Worm (Caenorhabditis elegans) whole organism, L1 larva: ENCODE measurements around the gene W02C12.2.

Experiments used
- F16B12.6 ChIP-seq: fragments of 150-350 bp; optimal IDR thresholded peaks from 2 replicates; lab custom pipeline; 2014; ENCODE audit warnings: missing biosample characterization, missing genetic modification characterization
- alr-1 ChIP-seq: fragments of 200-800 bp; sonication (Bioruptor generic); optimal IDR thresholded peaks from 2 replicates; lab custom pipeline; 2018; ENCODE audit warnings: borderline replicate concordance, mild to moderate bottlenecking, missing genetic modification characterization, missing compliant biosample characterization
- blmp-1 ChIP-seq: fragments of 150-350 bp; optimal IDR thresholded peaks from 2 replicates; lab custom pipeline; 2014; ENCODE audit warnings: missing biosample characterization, missing genetic modification characterization
- ceh-63 ChIP-seq: fragments of 200-800 bp; sonication (Bioruptor generic); optimal IDR thresholded peaks from 2 replicates; lab custom pipeline; 2018; ENCODE audit warnings: mild to moderate bottlenecking, missing genetic modification characterization, missing compliant biosample characterization
- ceh-8 ChIP-seq: fragments of 200-800 bp; sonication (Bioruptor generic); optimal IDR thresholded peaks from 2 replicates; lab custom pipeline; 2018; ENCODE audit warnings: mild to moderate bottlenecking, missing genetic modification characterization, moderate library complexity, missing compliant biosample characterization
- ceh-82 ChIP-seq, 3 experiments: fragments of 150-350 bp in 1 of 3; sonication (generic microtip) in 2 of 3; optimal IDR thresholded peaks; 2 replicates each; lab custom pipeline; 2014 to 2017; ENCODE audit warnings: missing biosample characterization in 3 of 3, missing genetic modification characterization in 3 of 3
- ceh-90 ChIP-seq: sonication (generic microtip); optimal IDR thresholded peaks from 2 replicates; lab custom pipeline; 2016; ENCODE audit warnings: missing genetic modification characterization, missing compliant biosample characterization
- ces-1 ChIP-seq: fragments of 150-350 bp; optimal IDR thresholded peaks from 2 replicates; lab custom pipeline; 2014; ENCODE audit warnings: missing biosample characterization, missing genetic modification reagents, missing genetic modification characterization
- dpl-1 ChIP-seq, 3 experiments: fragments of 150-350 bp in 2 of 3; sonication (generic microtip) in 1 of 3; optimal IDR thresholded peaks; 2 replicates each; lab custom pipeline; 2014 to 2017; ENCODE audit warnings: missing biosample characterization in 3 of 3, missing genetic modification characterization in 3 of 3, missing genetic modification reagents in 3 of 3
- dsc-1 ChIP-seq: sonication (generic microtip); optimal IDR thresholded peaks from 2 replicates; lab custom pipeline; 2016; ENCODE audit warnings: mild to moderate bottlenecking, missing genetic modification characterization, missing compliant biosample characterization
- efl-1 ChIP-seq, 4 experiments: fragments of 150-350 bp; optimal IDR thresholded peaks in 3 of 4; peaks in 1 of 4; 1 replicate in 1 of 4; 2 replicates in 3 of 4; lab custom pipeline; 2014; ENCODE audit warnings: missing biosample characterization in 2 of 4, missing genetic modification characterization in 2 of 4, missing genetic modification reagents in 2 of 4
- egl-13 ChIP-seq: sonication (generic microtip); optimal IDR thresholded peaks from 2 replicates; lab custom pipeline; 2016; ENCODE audit warnings: missing genotype, missing genetic modification reagents, missing genetic modification characterization, missing compliant biosample characterization
- egl-27 ChIP-seq, 2 experiments: fragments of 150-350 bp in 1 of 2; sonication (generic microtip); optimal IDR thresholded peaks; 3 replicates each; lab custom pipeline; 2017 to 2018; ENCODE audit warnings: missing biosample characterization in 2 of 2, missing genetic modification characterization in 2 of 2, missing genetic modification reagents in 2 of 2
- elt-3 ChIP-seq, 6 experiments: fragments of 150-350 bp in 1 of 6; sonication (generic microtip); optimal IDR thresholded peaks; 2 replicates each; lab custom pipeline; 2017 to 2018; ENCODE audit warnings: missing biosample characterization in 6 of 6, missing genetic modification characterization in 6 of 6, inconsistent platforms in 1 of 6
- ets-5 ChIP-seq: fragments of 200-800 bp; sonication (Bioruptor generic); IDR thresholded peaks from 2 replicates; pipeline ENCODE4 v1.3.6; 2022; ENCODE audit warnings: missing genetic modification characterization, missing compliant biosample characterization
- fkh-10 ChIP-seq: sonication (generic microtip); optimal IDR thresholded peaks from 2 replicates; lab custom pipeline; 2017; ENCODE audit warnings: missing biosample characterization, missing genetic modification reagents, missing genetic modification characterization
- fkh-4 ChIP-seq: sonication (generic microtip); optimal IDR thresholded peaks from 2 replicates; lab custom pipeline; 2016; ENCODE audit warnings: missing compliant biosample characterization, missing genetic modification characterization, borderline replicate concordance
- fkh-8 ChIP-seq: sonication (generic microtip); optimal IDR thresholded peaks from 2 replicates; lab custom pipeline; 2016; ENCODE audit warnings: mild to moderate bottlenecking, missing genetic modification characterization, missing compliant biosample characterization
- fos-1 ChIP-seq: fragments of 150-350 bp; optimal IDR thresholded peaks from 2 replicates; lab custom pipeline; 2014; ENCODE audit warnings: missing biosample characterization, missing genetic modification characterization
- isw-1 ChIP-seq: fragments of 200-800 bp; sonication (Bioruptor generic); IDR thresholded peaks from 2 replicates; pipeline ENCODE4 v1.3.6; 2022; ENCODE audit warnings: missing genetic modification characterization, missing compliant biosample characterization
- lin-14 ChIP-seq: fragments of 200-800 bp; sonication (Bioruptor generic); optimal IDR thresholded peaks from 2 replicates; lab custom pipeline; 2018; ENCODE audit warnings: mild to moderate bottlenecking, missing genetic modification characterization, moderate library complexity, missing compliant biosample characterization
- lin-35 ChIP-seq, 2 experiments: fragments of 150-350 bp; optimal IDR thresholded peaks; 2 replicates each; lab custom pipeline; 2014; ENCODE audit warnings: missing biosample characterization in 2 of 2, missing genetic modification characterization in 2 of 2, missing genetic modification reagents in 2 of 2
- lin-39 ChIP-seq: fragments of 150-350 bp; optimal IDR thresholded peaks from 2 replicates; lab custom pipeline; 2014; ENCODE audit warnings: missing biosample characterization, missing genetic modification reagents, missing genetic modification characterization
- lsy-2 ChIP-seq, 2 experiments: fragments of 150-350 bp; optimal IDR thresholded peaks; 2 replicates each; lab custom pipeline; 2014; ENCODE audit warnings: missing biosample characterization in 2 of 2, missing genetic modification characterization in 2 of 2
- mdl-1 ChIP-seq, 2 experiments: fragments of 150-350 bp; optimal IDR thresholded peaks; 2 replicates each; lab custom pipeline; 2014 to 2017; ENCODE audit warnings: missing biosample characterization in 2 of 2, missing genetic modification characterization in 2 of 2, inconsistent platforms in 1 of 2
- mef-2 ChIP-seq: fragments of 150-350 bp; optimal IDR thresholded peaks from 2 replicates; lab custom pipeline; 2014; ENCODE audit warnings: missing biosample characterization, missing genetic modification characterization
- mep-1 ChIP-seq: fragments of 150-350 bp; optimal IDR thresholded peaks from 2 replicates; lab custom pipeline; 2014; ENCODE audit warnings: missing biosample characterization, missing genetic modification characterization
- nhr-11 ChIP-seq: fragments of 150-350 bp; optimal IDR thresholded peaks from 2 replicates; lab custom pipeline; 2014; ENCODE audit warnings: missing biosample characterization, missing genetic modification characterization
- nhr-19 ChIP-seq: fragments of 200-800 bp; sonication (Bioruptor generic); conservative IDR thresholded peaks from 2 replicates; pipeline ENCODE4 v1.3.6; 2022; ENCODE audit warnings: missing genetic modification characterization, missing compliant biosample characterization
- nhr-20 ChIP-seq: sonication (generic microtip); optimal IDR thresholded peaks from 2 replicates; lab custom pipeline; 2016; ENCODE audit warnings: mild to moderate bottlenecking, missing genetic modification characterization, missing compliant biosample characterization
- nhr-47 ChIP-seq: sonication (generic microtip); optimal IDR thresholded peaks from 2 replicates; lab custom pipeline; 2016; ENCODE audit warnings: mild to moderate bottlenecking, missing genetic modification characterization, moderate library complexity, missing compliant biosample characterization
- nhr-71 ChIP-seq: sonication (generic microtip); optimal IDR thresholded peaks from 2 replicates; lab custom pipeline; 2016; ENCODE audit warnings: mild to moderate bottlenecking, missing genetic modification characterization, moderate library complexity, missing compliant biosample characterization
- nhr-77 ChIP-seq: fragments of 150-350 bp; optimal IDR thresholded peaks from 2 replicates; lab custom pipeline; 2014; ENCODE audit warnings: missing biosample characterization, missing genetic modification characterization
- pax-3 ChIP-seq: fragments of 200-800 bp; sonication (Bioruptor generic); optimal IDR thresholded peaks from 2 replicates; lab custom pipeline; 2018; ENCODE audit warnings: mild to moderate bottlenecking, missing genetic modification characterization, moderate library complexity, missing compliant biosample characterization
- rnt-1 ChIP-seq: sonication (generic microtip); optimal IDR thresholded peaks from 2 replicates; lab custom pipeline; 2016; ENCODE audit warnings: mild to moderate bottlenecking, missing genetic modification characterization, moderate library complexity, missing compliant biosample characterization
- snu-23 ChIP-seq: sonication (generic microtip); optimal IDR thresholded peaks from 2 replicates; lab custom pipeline; 2016; ENCODE audit warnings: missing genetic modification characterization, missing compliant biosample characterization
- sox-4 ChIP-seq: sonication (generic microtip); optimal IDR thresholded peaks from 2 replicates; lab custom pipeline; 2016; ENCODE audit warnings: missing genetic modification characterization, missing compliant biosample characterization
- swsn-7 ChIP-seq: sonication (generic microtip); optimal IDR thresholded peaks from 2 replicates; lab custom pipeline; 2016; ENCODE audit warnings: missing genetic modification characterization, missing compliant biosample characterization
- tbx-2 ChIP-seq: sonication (generic microtip); optimal IDR thresholded peaks from 2 replicates; lab custom pipeline; 2016; ENCODE audit warnings: missing genetic modification characterization, missing compliant biosample characterization
- unc-30 ChIP-seq: sonication (generic microtip); optimal IDR thresholded peaks from 2 replicates; lab custom pipeline; 2017; ENCODE audit warnings: missing biosample characterization, missing genetic modification characterization
- unc-62 ChIP-seq: fragments of 150-350 bp; optimal IDR thresholded peaks from 2 replicates; lab custom pipeline; 2014; ENCODE audit warnings: missing biosample characterization, missing genetic modification reagents, missing genetic modification characterization
- unc-86 ChIP-seq: sonication (generic microtip); optimal IDR thresholded peaks from 2 replicates; lab custom pipeline; 2016; ENCODE audit warnings: missing genetic modification characterization, missing compliant biosample characterization
- unc-98 ChIP-seq: fragments of 200-800 bp; sonication (Bioruptor generic); IDR thresholded peaks from 2 replicates; pipeline ENCODE4 v1.3.6; 2022; ENCODE audit warnings: missing genetic modification characterization, missing compliant biosample characterization
- vab-15 ChIP-seq: sonication (generic microtip); optimal IDR thresholded peaks from 2 replicates; lab custom pipeline; 2017; ENCODE audit warnings: missing genotype, mild to moderate bottlenecking, missing genetic modification characterization, missing compliant biosample characterization
- xbp-1 ChIP-seq: sonication (generic microtip); optimal IDR thresholded peaks from 2 replicates; lab custom pipeline; 2016; ENCODE audit warnings: missing genetic modification characterization, missing compliant biosample characterization
- ztf-11 ChIP-seq, 2 experiments: sonication (generic microtip); optimal IDR thresholded peaks; 2 replicates each; lab custom pipeline; 2016 to 2017; ENCODE audit warnings: missing genetic modification characterization in 2 of 2, missing biosample characterization in 1 of 2, missing compliant biosample characterization in 1 of 2

Gene W02C12.2

DNA sequence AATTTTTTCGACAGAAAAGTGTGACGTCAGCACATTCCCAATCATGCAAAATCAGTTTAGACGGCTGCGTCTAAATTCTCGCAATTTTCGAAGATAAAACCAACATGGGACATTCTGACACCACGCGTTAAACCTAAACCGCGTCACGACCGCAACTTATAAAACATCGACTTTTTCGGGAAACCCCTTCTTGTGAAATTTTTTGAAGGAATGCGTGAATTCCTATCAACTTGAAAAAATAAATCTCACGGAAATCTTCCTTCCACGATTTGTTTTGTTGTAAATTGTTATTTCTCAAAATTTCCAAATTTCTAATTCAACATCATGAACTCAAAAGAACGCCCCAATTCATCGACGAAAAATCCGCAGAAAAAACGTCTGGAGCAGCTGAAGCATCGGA, 32.2 kb upstream of the W02C12.2 start, which contains the start of gene F35F11.2:
F35F11.2 (plus strand) TSS at position 301 of the 400 bp plus-strand sequence.
- TF ChIP-seq efl-1 (optimal IDR thresholded peaks at IDR 0.05; lab: Kevin White, UChicago) = no peak
- no peak for TF ChIP-seq efl-1 (GFP tag; optimal IDR thresholded peaks at IDR 0.05 in 1 of 2; lab: Kevin White, UChicago)
- no peak for TF ChIP-seq nhr-71 (tag; lab: Kevin White, UChicago)
- TF ChIP-seq nhr-11 (tag; lab: Kevin White, UChicago) = no peak
- TF ChIP-seq mdl-1 (tag; optimal IDR thresholded peaks at IDR 0.05; lab: Kevin White, UChicago) = no peak
- no peak for TF ChIP-seq vab-15

DNA sequence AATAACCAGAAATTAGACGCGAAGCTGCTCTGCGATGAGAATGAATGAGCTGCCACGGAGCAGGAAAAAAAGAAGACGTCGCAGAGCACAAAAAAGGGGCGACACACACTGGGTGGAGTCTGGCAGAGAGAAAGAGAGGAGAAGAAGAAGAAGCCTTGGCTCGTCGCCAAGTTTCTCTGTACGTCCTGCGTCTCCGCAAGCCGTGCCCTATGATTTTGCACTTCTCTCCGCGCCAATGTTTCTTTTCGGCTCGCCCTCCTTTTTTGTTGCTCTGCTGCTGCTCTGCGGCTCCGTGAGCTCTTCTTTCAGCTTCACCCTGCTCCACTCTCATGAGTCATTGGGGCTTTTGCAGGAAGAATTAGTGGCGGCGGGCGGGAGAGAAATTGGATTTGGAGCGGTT, 27.1 kb upstream of the W02C12.2 start, which contains the start of gene hlh-30:
hlh-30 (minus strand) TSS at position 69 of the 400 bp plus-strand sequence.
- TF ChIP-seq egl-27 (tag; optimal IDR thresholded peaks at IDR 0.05; lab: Kevin White, UChicago) (peak in 1 of 2 experiments; percentile 7), lin-35 (GFP tag; optimal IDR thresholded peaks at IDR 0.05; lab: Kevin White, UChicago) (peak in 1 of 2 experiments; percentile 63), F16B12.6 (no peak), nhr-20 (tag; lab: Kevin White, UChicago) (peak; percentile 11), dsc-1 (peak; percentile 41), swsn-7 (tag; lab: Kevin White, UChicago) (peak; percentile 49), unc-86 (tag; lab: Kevin White, UChicago) (peak; percentile 69), unc-62 (GFP tag; lab: Kevin White, UChicago) (no peak), mef-2 (tag; lab: Kevin White, UChicago) (peak; percentile 15), lsy-2 (tag; optimal IDR thresholded peaks at IDR 0.05; lab: Kevin White, UChicago) (peak; percentile 40 to 54), nhr-19 (GFP tag; lab: Robert Waterston, UW) (0 out of 2 replicates have a peak, but pooled peaks have one; percentile 9), nhr-47 (peak; percentile 75), ces-1 (GFP tag; lab: Kevin White, UChicago) (no peak), ztf-11 (tag; optimal IDR thresholded peaks at IDR 0.05; lab: Kevin White, UChicago) (peak in 1 of 2 experiments; percentile 9), snu-23 (GFP tag; lab: Kevin White, UChicago) (peak; percentile 29), unc-98 (GFP tag; lab: Robert Waterston, UW) (no peak), tbx-2 (tag; lab: Kevin White, UChicago) (peak; percentile 73), fkh-10 (GFP tag; lab: Kevin White, UChicago) (peak; percentile 59), nhr-71 (tag; lab: Kevin White, UChicago) (peak; percentile 71), fkh-8 (tag; lab: Kevin White, UChicago) (peak; percentile 88), xbp-1 (tag; lab: Kevin White, UChicago) (peak; percentile 43), isw-1 (GFP tag; lab: Robert Waterston, UW) (peak; percentile 43; the same call in 1 of the 2 replicates), unc-30 (tag; lab: Kevin White, UChicago) (no peak), ceh-82 (tag; optimal IDR thresholded peaks at IDR 0.05; lab: Kevin White, UChicago) (peak; percentile 5 to 80 (median 23)), dpl-1 (GFP tag; optimal IDR thresholded peaks at IDR 0.05; lab: Kevin White, UChicago) (peak in 1 of 3 experiments; percentile 30), ets-5 (GFP tag; lab: Robert Waterston, UW) (no peak), mdl-1 (tag; optimal IDR thresholded peaks at IDR 0.05; lab: Kevin White, UChicago) (no peak), lin-14 (peak; percentile 88), efl-1 (optimal IDR thresholded peaks at IDR 0.05; lab: Kevin White, UChicago) (peak; percentile 49 to 51), efl-1 (GFP tag; optimal IDR thresholded peaks at IDR 0.05 in 1 of 2; lab: Kevin White, UChicago) (peak; percentile 11 to 88), sox-4 (tag; lab: Kevin White, UChicago) (peak; percentile 23), ceh-8 (GFP tag; lab: Kevin White, UChicago) (peak; percentile 29), fos-1 (tag; lab: Kevin White, UChicago) (peak; percentile 55), lin-39 (tag; lab: Kevin White, UChicago) (no peak), egl-13 (peak; percentile 78)

DNA sequence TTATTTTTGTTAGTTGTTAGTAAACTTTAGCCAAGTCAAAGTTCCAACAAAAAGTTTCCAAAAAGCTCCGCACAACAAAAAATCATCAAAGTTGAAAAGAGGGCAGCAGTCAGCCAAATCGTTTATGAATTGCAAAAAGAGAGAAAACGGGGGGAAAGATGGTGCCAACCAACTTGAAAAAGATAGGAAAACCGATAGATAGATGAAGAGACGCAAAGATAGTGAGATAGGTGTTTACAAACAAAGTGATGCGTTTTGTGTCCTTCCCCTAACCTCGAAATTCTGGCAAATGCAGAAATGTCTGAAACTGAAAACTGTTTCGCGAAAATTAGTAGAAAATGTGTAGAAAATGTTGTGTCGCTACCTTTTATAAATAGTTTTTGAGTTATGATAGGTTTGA, 25.7 kb upstream of the W02C12.2 start:
- TF ChIP-seq mep-1 (tag; lab: Kevin White, UChicago) (no peak), pax-3 (tag; lab: Kevin White, UChicago) (no peak), lin-14 (peak; percentile 60), ceh-63 (GFP tag; lab: Kevin White, UChicago) (no peak), nhr-19 (GFP tag; lab: Robert Waterston, UW) (no peak), blmp-1 (tag; lab: Kevin White, UChicago) (peak; percentile 34), F16B12.6 (no peak), fkh-4 (tag; lab: Kevin White, UChicago) (no peak), unc-30 (tag; lab: Kevin White, UChicago) (no peak), elt-3 (tag; optimal IDR thresholded peaks at IDR 0.05; lab: Kevin White, UChicago) (no peak), lin-35 (GFP tag; optimal IDR thresholded peaks at IDR 0.05; lab: Kevin White, UChicago) (no peak), alr-1 (no peak), efl-1 (optimal IDR thresholded peaks at IDR 0.05; lab: Kevin White, UChicago) (peak in 1 of 2 experiments; percentile 16), efl-1 (GFP tag; optimal IDR thresholded peaks at IDR 0.05 in 1 of 2; lab: Kevin White, UChicago) (no peak), rnt-1 (tag; lab: Kevin White, UChicago) (peak; percentile 31), nhr-77 (tag; lab: Kevin White, UChicago) (no peak), snu-23 (GFP tag; lab: Kevin White, UChicago) (peak; percentile 19), ceh-90 (tag; lab: Kevin White, UChicago) (no peak)
